Fruit fly (Drosophila melanogaster): ENCODE measurements around the gene CG1440.

- TF ChIP-seq fd96Ca (GFP tag; IDR thresholded peaks at IDR 0.05) (no peak), CG8159 (tag; optimal IDR thresholded peaks at IDR 0.05) (no peak), Pif1B (GFP tag; optimal IDR thresholded peaks at IDR 0.05) (no peak), CG9948 (tag; optimal IDR thresholded peaks at IDR 0.05) (no peak), gl (tag; optimal IDR thresholded peaks at IDR 0.05) (no peak), CG17806 (tag; optimal IDR thresholded peaks at IDR 0.05) (no peak), CG4496 (GFP tag; IDR thresholded peaks at IDR 0.05) (no peak), rn (GFP tag; IDR thresholded peaks at IDR 0.05) (no peak), Ets98B (GFP tag; IDR thresholded peaks at IDR 0.05) (no peak), CG8301 (tag; optimal IDR thresholded peaks at IDR 0.05) (no peak), CG13204 (GFP tag; optimal IDR thresholded peaks at IDR 0.05) (no peak), CG15710 (tag; optimal IDR thresholded peaks at IDR 0.05) (no peak), CG34367 (tag; optimal IDR thresholded peaks at IDR 0.05) (no peak), CG14655 (GFP tag; optimal IDR thresholded peaks at IDR 0.05) (no peak)
These were observed 23.8 kb downstream of the CG1440 start, which contains the start of gene CG15347 for dm6 chrX:8460686-8461085.

All from whole organism, pupa.